Worm (Caenorhabditis elegans) whole organism, young adult: Measurements from ENCODE around the gene col-79.
A peak's percentile ranks its signal among the peaks of the same experiment; 100 is the strongest.

Source experiments
- B0019.2 ChIP-seq: fragments of 200-800 bp; sonication (Bioruptor generic); conservative IDR thresholded peaks from 2 replicates; pipeline ENCODE4 v1.3.6; 2022; ENCODE audit warnings: missing genetic modification reagents, missing genetic modification characterization, missing compliant biosample characterization
- B0261.1 ChIP-seq: sonication (generic microtip); optimal IDR thresholded peaks from 2 replicates; lab custom pipeline; 2016; ENCODE audit warnings: mild to moderate bottlenecking, missing genetic modification characterization, moderate library complexity, missing compliant biosample characterization
- B0336.3 ChIP-seq: fragments of 200-800 bp; sonication (Bioruptor generic); IDR thresholded peaks from 2 replicates; pipeline ENCODE4 v1.3.6; 2022; ENCODE audit warnings: missing genetic modification characterization, missing compliant biosample characterization
- C17E4.6 ChIP-seq: fragments of 200-800 bp; sonication (Bioruptor generic); IDR thresholded peaks from 2 replicates; pipeline ENCODE4 v1.3.6; 2022; ENCODE audit warnings: missing genetic modification reagents, missing genetic modification characterization, missing compliant biosample characterization
- F10E7.11 ChIP-seq: sonication (generic microtip); optimal IDR thresholded peaks from 2 replicates; lab custom pipeline; 2017; ENCODE audit warnings: mild to moderate bottlenecking, missing genetic modification characterization, moderate library complexity, missing compliant biosample characterization
- F39B2.1 ChIP-seq: fragments of 200-800 bp; sonication (Bioruptor generic); IDR thresholded peaks from 2 replicates; pipeline ENCODE4 v1.3.6; 2022; ENCODE audit warnings: missing genetic modification reagents, missing genetic modification characterization, missing compliant biosample characterization
- F55B11.4 ChIP-seq: sonication (generic microtip); optimal IDR thresholded peaks from 2 replicates; lab custom pipeline; 2016; ENCODE audit warnings: missing compliant biosample characterization, missing genetic modification characterization, borderline replicate concordance; ENCODE audit not compliant: insufficient read depth
- F57C9.4 ChIP-seq: sonication (generic microtip); optimal IDR thresholded peaks from 2 replicates; lab custom pipeline; 2017; ENCODE audit warnings: mild to moderate bottlenecking, missing genetic modification characterization, missing compliant biosample characterization
- T07F8.4 ChIP-seq: sonication (generic microtip); optimal IDR thresholded peaks from 2 replicates; lab custom pipeline; 2016; ENCODE audit warnings: mild to moderate bottlenecking, missing genetic modification characterization, moderate library complexity, missing compliant biosample characterization
- Y53F4B.3 ChIP-seq: fragments of 200-800 bp; sonication (Bioruptor generic); IDR thresholded peaks from 2 replicates; pipeline ENCODE4 v1.3.6; 2022; ENCODE audit warnings: missing genetic modification reagents, missing genetic modification characterization, missing compliant biosample characterization
- Y53G8AR.9 ChIP-seq: fragments of 200-800 bp; sonication (Bioruptor generic); conservative IDR thresholded peaks from 2 replicates; pipeline ENCODE4 v1.3.6; 2022; ENCODE audit warnings: missing genetic modification reagents, missing genetic modification characterization, missing compliant biosample characterization
- Y67H2A.10 ChIP-seq: fragments of 200-800 bp; sonication (Bioruptor generic); conservative IDR thresholded peaks from 2 replicates; pipeline ENCODE4 v1.3.6; 2022; ENCODE audit warnings: missing genetic modification reagents, missing genetic modification characterization, missing compliant biosample characterization
- Y79H2A.3 ChIP-seq: fragments of 200-800 bp; sonication (Bioruptor generic); conservative IDR thresholded peaks from 2 replicates; pipeline ENCODE4 v1.3.6; 2022; ENCODE audit warnings: missing genetic modification reagents, missing genetic modification characterization, missing compliant biosample characterization
- ZK185.1 ChIP-seq: sonication (generic microtip); optimal IDR thresholded peaks from 2 replicates; lab custom pipeline; 2016; ENCODE audit warnings: mild to moderate bottlenecking, missing genetic modification characterization, missing compliant biosample characterization; ENCODE audit not compliant: poor library complexity, severe bottlenecking
- akir-1 ChIP-seq: fragments of 200-800 bp; sonication (Bioruptor generic); optimal IDR thresholded peaks from 2 replicates; lab custom pipeline; 2018; ENCODE audit warnings: mild to moderate bottlenecking, missing genetic modification characterization, moderate library complexity, missing compliant biosample characterization
- ama-1 ChIP-seq, 3 experiments: fragments of 150-350 bp in 1 of 3; sonication (generic microtip) in 2 of 3; optimal IDR thresholded peaks; 2 replicates each; lab custom pipeline; 2014 to 2018; ENCODE audit warnings: missing biosample characterization in 2 of 3, missing genetic modification characterization in 2 of 3, missing genetic modification reagents in 2 of 3
- attf-5 ChIP-seq: fragments of 200-800 bp; sonication (Bioruptor generic); optimal IDR thresholded peaks from 2 replicates; lab custom pipeline; 2018; ENCODE audit warnings: mild to moderate bottlenecking, missing genetic modification characterization, missing compliant biosample characterization
- attf-6 ChIP-seq: fragments of 200-800 bp; sonication (Bioruptor generic); IDR thresholded peaks from 2 replicates; pipeline ENCODE4 v1.3.6; 2022; ENCODE audit warnings: missing genetic modification reagents, missing genetic modification characterization, missing compliant biosample characterization
- cebp-2 ChIP-seq: fragments of 200-800 bp; sonication (Bioruptor generic); IDR thresholded peaks from 2 replicates; pipeline ENCODE4 v1.3.6; 2022; ENCODE audit warnings: missing genetic modification characterization, missing compliant biosample characterization
- ceh-100 ChIP-seq: fragments of 200-800 bp; sonication (Bioruptor generic); IDR thresholded peaks from 2 replicates; pipeline ENCODE4 v1.3.6; 2022; ENCODE audit warnings: missing genetic modification reagents, missing genetic modification characterization, missing compliant biosample characterization
- ceh-79 ChIP-seq: sonication (generic microtip); optimal IDR thresholded peaks from 2 replicates; lab custom pipeline; 2017; ENCODE audit warnings: mild to moderate bottlenecking, missing genetic modification characterization, missing compliant biosample characterization
- ceh-91 ChIP-seq: fragments of 200-800 bp; sonication (Bioruptor generic); IDR thresholded peaks from 2 replicates; pipeline ENCODE4 v1.3.6; 2022; ENCODE audit warnings: missing genetic modification reagents, missing genetic modification characterization, missing compliant biosample characterization
- chd-7 ChIP-seq: sonication (generic microtip); optimal IDR thresholded peaks from 2 replicates; lab custom pipeline; 2016; ENCODE audit warnings: mild to moderate bottlenecking, missing genetic modification characterization, moderate library complexity, missing compliant biosample characterization
- egl-44 ChIP-seq: fragments of 200-800 bp; sonication (Bioruptor generic); IDR thresholded peaks from 2 replicates; pipeline ENCODE4 v1.3.6; 2022; ENCODE audit warnings: missing genetic modification reagents, missing genetic modification characterization, missing compliant biosample characterization
- egrh-3 ChIP-seq: fragments of 200-800 bp; sonication (Bioruptor generic); IDR thresholded peaks from 2 replicates; pipeline ENCODE4 v1.3.6; 2022; ENCODE audit warnings: missing genetic modification reagents, missing genetic modification characterization, missing compliant biosample characterization
- fkh-3 ChIP-seq: sonication (generic microtip); optimal IDR thresholded peaks from 2 replicates; lab custom pipeline; 2016; ENCODE audit warnings: mild to moderate bottlenecking, missing genetic modification characterization, missing compliant biosample characterization
- hmg-1.2 ChIP-seq: fragments of 200-800 bp; sonication (Bioruptor generic); IDR thresholded peaks from 2 replicates; pipeline ENCODE4 v1.3.6; 2022; ENCODE audit warnings: missing genetic modification reagents, missing genetic modification characterization, missing compliant biosample characterization
- hmg-20 ChIP-seq: fragments of 200-800 bp; sonication (Bioruptor generic); IDR thresholded peaks from 2 replicates; pipeline ENCODE4 v1.3.6; 2022; ENCODE audit warnings: missing genetic modification reagents, missing genetic modification characterization, missing compliant biosample characterization
- hrde-1 ChIP-seq: sonication (generic microtip); optimal IDR thresholded peaks from 2 replicates; lab custom pipeline; 2016; ENCODE audit warnings: missing genetic modification characterization, mild to moderate bottlenecking, missing compliant biosample characterization, moderate library complexity, missing genotype, missing genetic modification reagents, borderline replicate concordance
- hsf-1 ChIP-seq: fragments of 200-800 bp; sonication (Bioruptor generic); IDR thresholded peaks from 2 replicates; pipeline ENCODE4 v1.3.6; 2022; ENCODE audit warnings: missing genetic modification reagents, missing genetic modification characterization, missing compliant biosample characterization
- lag-1 ChIP-seq: fragments of 200-800 bp; sonication (Bioruptor generic); IDR thresholded peaks from 2 replicates; pipeline ENCODE4 v1.3.6; 2022; ENCODE audit warnings: missing genetic modification reagents, missing genetic modification characterization, missing compliant biosample characterization
- lin-35 ChIP-seq, 3 experiments: fragments of 150-350 bp in 2 of 3; sonication (generic microtip) in 1 of 3; optimal IDR thresholded peaks; 2 replicates each; lab custom pipeline; 2014 to 2018; ENCODE audit warnings: missing biosample characterization in 3 of 3, missing genetic modification characterization in 3 of 3, missing genetic modification reagents in 3 of 3
- mel-28 ChIP-seq: sonication (generic microtip); optimal IDR thresholded peaks from 2 replicates; lab custom pipeline; 2016; ENCODE audit warnings: borderline replicate concordance, mild to moderate bottlenecking, missing genetic modification characterization, missing compliant biosample characterization
- mxl-1 ChIP-seq: sonication (generic microtip); optimal IDR thresholded peaks from 2 replicates; lab custom pipeline; 2016; ENCODE audit warnings: missing genetic modification characterization, missing compliant biosample characterization
- nfya-1 ChIP-seq: sonication (generic microtip); optimal IDR thresholded peaks from 2 replicates; lab custom pipeline; 2017; ENCODE audit warnings: antibody characterized with exemption, missing compliant biosample characterization, missing genetic modification characterization, borderline replicate concordance; ENCODE audit not compliant: insufficient read depth
- nhr-179 ChIP-seq: sonication (generic microtip); optimal IDR thresholded peaks from 2 replicates; lab custom pipeline; 2016; ENCODE audit warnings: mild to moderate bottlenecking, missing genetic modification characterization, missing compliant biosample characterization
- nhr-80 ChIP-seq: sonication (generic microtip); optimal IDR thresholded peaks from 2 replicates; lab custom pipeline; 2016; ENCODE audit warnings: missing genetic modification characterization, missing compliant biosample characterization
- pbrm-1 ChIP-seq: fragments of 200-800 bp; sonication (Bioruptor generic); IDR thresholded peaks from 2 replicates; pipeline ENCODE4 v1.3.6; 2022; ENCODE audit warnings: missing genetic modification reagents, missing genetic modification characterization, missing compliant biosample characterization
- rec-8 ChIP-seq, 2 experiments: sonication (generic microtip); optimal IDR thresholded peaks; 2 replicates each; lab custom pipeline; 2016; ENCODE audit warnings: mild to moderate bottlenecking in 2 of 2, missing genetic modification characterization in 2 of 2, missing genetic modification reagents in 2 of 2, missing genotype in 2 of 2, missing biosample characterization in 1 of 2, missing compliant biosample characterization in 1 of 2, moderate library complexity in 1 of 2
- repo-1 ChIP-seq: sonication (generic microtip); optimal IDR thresholded peaks from 2 replicates; lab custom pipeline; 2017; ENCODE audit warnings: mild to moderate bottlenecking, missing genetic modification characterization, missing compliant biosample characterization
- sea-2 ChIP-seq: fragments of 200-800 bp; sonication (Bioruptor generic); IDR thresholded peaks from 2 replicates; pipeline ENCODE4 v1.3.6; 2022; ENCODE audit warnings: missing genetic modification characterization, missing compliant biosample characterization
- snpc-3.4 ChIP-seq: sonication (generic microtip); optimal IDR thresholded peaks from 2 replicates; lab custom pipeline; 2017; ENCODE audit warnings: missing genetic modification characterization, mild to moderate bottlenecking, missing compliant biosample characterization, antibody characterized with exemption, moderate library complexity, missing genotype, missing genetic modification reagents
- tbp1 ChIP-seq: fragments of 200-800 bp; sonication (Bioruptor generic); optimal IDR thresholded peaks from 2 replicates; lab custom pipeline; 2018; ENCODE audit warnings: mild to moderate bottlenecking, missing genetic modification characterization, missing compliant biosample characterization
- tlf-1 ChIP-seq: fragments of 200-800 bp; sonication (Bioruptor generic); optimal IDR thresholded peaks from 2 replicates; lab custom pipeline; 2018; ENCODE audit warnings: mild to moderate bottlenecking, missing genetic modification characterization, missing compliant biosample characterization
- unc-130 ChIP-seq: sonication (generic microtip); optimal IDR thresholded peaks from 2 replicates; lab custom pipeline; 2016; ENCODE audit warnings: missing genetic modification reagents, missing genetic modification characterization, missing compliant biosample characterization
- ztf-22 ChIP-seq: fragments of 200-800 bp; sonication (Bioruptor generic); optimal IDR thresholded peaks from 2 replicates; lab custom pipeline; 2018; ENCODE audit warnings: mild to moderate bottlenecking, missing genetic modification characterization, moderate library complexity, missing compliant biosample characterization
- ztf-28 ChIP-seq: fragments of 200-800 bp; sonication (Bioruptor generic); IDR thresholded peaks from 2 replicates; pipeline ENCODE4 v1.3.6; 2022; ENCODE audit warnings: missing genetic modification reagents, missing genetic modification characterization, missing compliant biosample characterization

col-79 gene

ce11 chrII:10657632-10658108 lies 45.7 kb upstream of the col-79 start, which contains the start of gene lact-3 (continued):
- TF ChIP-seq F39B2.1 (GFP tag; lab: Robert Waterston, UW) (no peak), pbrm-1 (GFP tag; lab: Robert Waterston, UW) (no peak), chd-7 (tag; lab: Kevin White, UChicago) (peak; percentile 35), F57C9.4 (tag; lab: Kevin White, UChicago) (no peak), hmg-20 (GFP tag; lab: Robert Waterston, UW) (no peak), nhr-80 (peak; percentile 67), lin-35 (GFP tag; optimal IDR thresholded peaks at IDR 0.05; lab: Kevin White, UChicago) (no peak), C17E4.6 (GFP tag; lab: Robert Waterston, UW) (no peak), cebp-2 (0 out of 2 replicates have a peak, but pooled peaks have one; percentile 72), ceh-79 (tag; lab: Kevin White, UChicago) (peak; percentile 23), egrh-3 (GFP tag; lab: Robert Waterston, UW) (no peak), Y79H2A.3 (GFP tag; lab: Robert Waterston, UW) (0 out of 2 replicates have a peak, but pooled peaks have one; percentile 38), ztf-22 (GFP tag; lab: Kevin White, UChicago) (no peak), nfya-1 (tag; lab: Kevin White, UChicago) (no peak), attf-6 (GFP tag; lab: Robert Waterston, UW) (0 out of 2 replicates have a peak, but pooled peaks have one; percentile 29), ceh-100 (GFP tag; lab: Robert Waterston, UW) (no peak; the same call in 1 of the 2 replicates), ceh-91 (GFP tag; lab: Robert Waterston, UW) (0 out of 2 replicates have a peak, but pooled peaks have one; percentile 16), mxl-1 (tag; lab: Kevin White, UChicago) (no peak), Y67H2A.10 (no peak), F10E7.11 (tag; lab: Kevin White, UChicago) (no peak), tlf-1 (peak; percentile 13), lag-1 (GFP tag; lab: Robert Waterston, UW) (no peak), nhr-179 (tag; lab: Kevin White, UChicago) (no peak), tbp1 (GFP tag; lab: Kevin White, UChicago) (peak; percentile 35), repo-1 (no peak), akir-1 (GFP tag; lab: Kevin White, UChicago) (no peak), mel-28 (tag; lab: Kevin White, UChicago) (no peak), ama-1 (optimal IDR thresholded peaks at IDR 0.05; lab: Kevin White, UChicago) (no peak), ama-1 (GFP tag; optimal IDR thresholded peaks at IDR 0.05; lab: Kevin White, UChicago) (peak in 1 of 2 experiments; percentile 34), unc-130 (GFP tag; lab: Kevin White, UChicago) (peak; percentile 18), hsf-1 (GFP tag; lab: Robert Waterston, UW) (peak; percentile 68), fkh-3 (tag; lab: Kevin White, UChicago) (no peak), B0336.3 (peak; percentile 90), egl-44 (GFP tag; lab: Robert Waterston, UW) (0 out of 2 replicates have a peak, but pooled peaks have one; percentile 13), hrde-1 (peak; percentile 80), ZK185.1 (no peak), rec-8 (tag; optimal IDR thresholded peaks at IDR 0.05; lab: Kevin White, UChicago) (no peak), attf-5 (GFP tag; lab: Kevin White, UChicago) (no peak), F55B11.4 (tag; lab: Kevin White, UChicago) (no peak), sea-2 (no peak), hmg-1.2 (peak; percentile 49), ztf-28 (no peak), T07F8.4 (tag; lab: Kevin White, UChicago) (no peak), snpc-3.4 (tag; lab: Kevin White, UChicago) (no peak), Y53G8AR.9 (peak; percentile 75), B0261.1 (tag; lab: Kevin White, UChicago) (no peak), Y53F4B.3 (no peak), B0019.2 (no peak)
